Fruit fly (Drosophila melanogaster) whole organism, embryonic: ENCODE data around the gene CG8668.

Source experiments
- Atf-2 ChIP-seq: fragments of 200-800 bp; sonication (Bioruptor generic); optimal IDR thresholded peaks from 2 replicates; lab custom pipeline; 2016; ENCODE audit warnings: missing biosample characterization, missing genetic modification characterization
- Atf3 ChIP-seq: fragments of 200-800 bp; sonication (Bioruptor generic); optimal IDR thresholded peaks from 3 replicates; lab custom pipeline; 2016; ENCODE audit warnings: missing biosample characterization, missing genetic modification characterization
- CG10274 ChIP-seq: fragments of 200-800 bp; sonication (Bioruptor generic); optimal IDR thresholded peaks from 3 replicates; lab custom pipeline; 2017; ENCODE audit warnings: missing biosample characterization, mild to moderate bottlenecking, missing genetic modification characterization
- CG11696 ChIP-seq: fragments of 200-800 bp; sonication (Bioruptor generic); IDR thresholded peaks from 2 replicates; pipeline ENCODE4 v1.3.6; 2022; ENCODE audit warnings: missing biosample characterization, missing genetic modification characterization
- CG12744 ChIP-seq: fragments of 200-800 bp; sonication (Bioruptor generic); optimal IDR thresholded peaks from 2 replicates; lab custom pipeline; 2016; ENCODE audit warnings: missing biosample characterization, missing genetic modification characterization
- CG13624 ChIP-seq: fragments of 200-800 bp; sonication (Bioruptor generic); optimal IDR thresholded peaks from 2 replicates; lab custom pipeline; 2016; ENCODE audit warnings: missing biosample characterization, missing genetic modification characterization
- CG16779 ChIP-seq: fragments of 200-800 bp; sonication (Bioruptor generic); IDR thresholded peaks from 2 replicates; pipeline ENCODE4 v1.3.6; 2022; ENCODE audit warnings: missing biosample characterization, missing genetic modification characterization
- CG17385 ChIP-seq: fragments of 200-800 bp; sonication (Bioruptor generic); optimal IDR thresholded peaks from 3 replicates; lab custom pipeline; 2018; ENCODE audit warnings: missing biosample characterization, mild to moderate bottlenecking, missing genetic modification characterization
- CG17612 ChIP-seq: fragments of 200-800 bp; sonication (Bioruptor generic); IDR thresholded peaks from 2 replicates; pipeline ENCODE4 v1.3.6; 2022; ENCODE audit warnings: missing biosample characterization, missing genetic modification characterization
- CG17802 ChIP-seq: fragments of 200-800 bp; sonication (Bioruptor generic); optimal IDR thresholded peaks from 2 replicates; lab custom pipeline; 2018; ENCODE audit warnings: missing biosample characterization, mild to moderate bottlenecking, missing genetic modification characterization, moderate library complexity
- CG1832 ChIP-seq: fragments of 200-800 bp; sonication (Bioruptor generic); optimal IDR thresholded peaks from 2 replicates; lab custom pipeline; 2017; ENCODE audit warnings: missing biosample characterization, mild to moderate bottlenecking, missing genetic modification characterization, inconsistent platforms
- CG18619 ChIP-seq: fragments of 200-800 bp; sonication (Bioruptor generic); optimal IDR thresholded peaks from 3 replicates; lab custom pipeline; 2017; ENCODE audit warnings: missing biosample characterization, mild to moderate bottlenecking, missing genetic modification characterization
- CG2116 ChIP-seq: fragments of 200-800 bp; sonication (Bioruptor generic); optimal IDR thresholded peaks from 3 replicates; lab custom pipeline; 2018; ENCODE audit warnings: missing biosample characterization, mild to moderate bottlenecking, missing genetic modification characterization
- CG2875 ChIP-seq: fragments of 200-800 bp; sonication (Bioruptor generic); optimal IDR thresholded peaks from 2 replicates; lab custom pipeline; 2017; ENCODE audit warnings: missing biosample characterization, mild to moderate bottlenecking, missing genetic modification characterization, missing genetic modification reagents
- CG32772 ChIP-seq: fragments of 200-800 bp; sonication (Bioruptor generic); IDR thresholded peaks from 2 replicates; pipeline ENCODE4 v1.3.6; 2022; ENCODE audit warnings: missing biosample characterization, missing genetic modification characterization
- CG3281 ChIP-seq: fragments of 200-800 bp; sonication (Bioruptor generic); optimal IDR thresholded peaks from 3 replicates; lab custom pipeline; 2017; ENCODE audit warnings: missing biosample characterization, mild to moderate bottlenecking, missing genetic modification characterization
- CG4404 ChIP-seq: fragments of 200-800 bp; sonication (Bioruptor generic); IDR thresholded peaks from 2 replicates; pipeline ENCODE4 v1.3.6; 2022; ENCODE audit warnings: missing biosample characterization, missing genetic modification characterization
- CG5180 ChIP-seq: fragments of 200-800 bp; sonication (Bioruptor generic); optimal IDR thresholded peaks from 3 replicates; lab custom pipeline; 2017; ENCODE audit warnings: missing biosample characterization, missing genetic modification characterization, mild to moderate bottlenecking, moderate library complexity, missing genetic modification reagents
- CG6683 ChIP-seq: fragments of 200-800 bp; sonication (Bioruptor generic); optimal IDR thresholded peaks from 2 replicates; lab custom pipeline; 2017; ENCODE audit warnings: missing biosample characterization, mild to moderate bottlenecking, missing genetic modification characterization, missing genetic modification reagents
- CHES-1-like ChIP-seq: fragments of 200-800 bp; sonication (Bioruptor generic); optimal IDR thresholded peaks from 2 replicates; lab custom pipeline; 2016; ENCODE audit warnings: missing biosample characterization, missing genetic modification characterization
- Doc2 ChIP-seq: fragments of 200-800 bp; sonication (Bioruptor generic); IDR thresholded peaks from 2 replicates; pipeline ENCODE4 v1.3.6; 2022; ENCODE audit warnings: missing biosample characterization, missing genetic modification characterization
- Dp ChIP-seq: fragments of 200-800 bp; sonication (Bioruptor generic); optimal IDR thresholded peaks from 2 replicates; lab custom pipeline; 2018; ENCODE audit warnings: missing biosample characterization, mild to moderate bottlenecking, missing genetic modification characterization, moderate library complexity
- HLHmδ ChIP-seq: fragments of 200-800 bp; sonication (Bioruptor generic); optimal IDR thresholded peaks from 2 replicates; lab custom pipeline; 2018; ENCODE audit warnings: missing biosample characterization, mild to moderate bottlenecking, missing genetic modification characterization, moderate library complexity
- Mad ChIP-seq: fragments of 200-800 bp; sonication (Bioruptor generic); optimal IDR thresholded peaks from 2 replicates; lab custom pipeline; 2016; ENCODE audit warnings: missing biosample characterization, missing genetic modification characterization
- Mrtf ChIP-seq: fragments of 200-800 bp; sonication (Bioruptor generic); IDR thresholded peaks from 3 replicates; pipeline ENCODE4 v1.3.6; 2022; ENCODE audit warnings: missing biosample characterization, missing genetic modification characterization
- Scr ChIP-seq: fragments of 200-800 bp; sonication (Bioruptor generic); IDR thresholded peaks from 2 replicates; pipeline ENCODE4 v1.3.6; 2022; ENCODE audit warnings: missing biosample characterization, missing genetic modification characterization; ENCODE audit not compliant: partially characterized antibody
- Sin3A ChIP-seq: fragments of >200 bp; optimal IDR thresholded peaks from 2 replicates; lab custom pipeline; 2018
- Sox100B ChIP-seq: fragments of 200-800 bp; sonication (Bioruptor generic); optimal IDR thresholded peaks from 3 replicates; lab custom pipeline; 2018; ENCODE audit warnings: missing biosample characterization, mild to moderate bottlenecking, missing genetic modification characterization
- Spps ChIP-seq: fragments of 200-800 bp; sonication (Bioruptor generic); optimal IDR thresholded peaks from 2 replicates; lab custom pipeline; 2018; ENCODE audit warnings: missing biosample characterization, mild to moderate bottlenecking, missing genetic modification characterization
- abd-A ChIP-seq: fragments of 200-800 bp; sonication (Bioruptor generic); optimal IDR thresholded peaks from 3 replicates; lab custom pipeline; 2019; ENCODE audit warnings: missing biosample characterization, mild to moderate bottlenecking, missing genetic modification characterization, moderate library complexity
- ap ChIP-seq: fragments of 200-800 bp; sonication (Bioruptor generic); IDR thresholded peaks from 2 replicates; pipeline ENCODE4 v1.3.6; 2022; ENCODE audit warnings: missing biosample characterization, missing genetic modification characterization
- ara ChIP-seq: fragments of 200-800 bp; sonication (Bioruptor generic); IDR thresholded peaks from 2 replicates; pipeline ENCODE4 v1.3.6; 2022; ENCODE audit warnings: missing biosample characterization, missing genetic modification characterization
- btn ChIP-seq: fragments of 200-800 bp; sonication (Bioruptor generic); optimal IDR thresholded peaks from 2 replicates; lab custom pipeline; 2016; ENCODE audit warnings: missing biosample characterization, missing genetic modification characterization
- ci ChIP-seq: fragments of 200-800 bp; sonication (Bioruptor generic); IDR thresholded peaks from 3 replicates; pipeline ENCODE4 v1.3.6; 2022; ENCODE audit warnings: missing biosample characterization, missing genetic modification characterization
- corto ChIP-seq: fragments of 200-800 bp; sonication (Bioruptor generic); optimal IDR thresholded peaks from 2 replicates; lab custom pipeline; 2016; ENCODE audit warnings: missing biosample characterization, mild to moderate bottlenecking, missing genetic modification characterization, moderate library complexity
- crc ChIP-seq: fragments of 200-800 bp; sonication (Bioruptor generic); optimal IDR thresholded peaks from 2 replicates; lab custom pipeline; 2016; ENCODE audit warnings: missing biosample characterization, missing genetic modification characterization
- da ChIP-seq: fragments of 200-800 bp; sonication (Bioruptor generic); optimal IDR thresholded peaks from 2 replicates; lab custom pipeline; 2016; ENCODE audit warnings: missing biosample characterization, missing genetic modification characterization
- ken ChIP-seq: fragments of 200-800 bp; sonication (Bioruptor generic); IDR thresholded peaks from 3 replicates; pipeline ENCODE4 v1.3.6; 2022; ENCODE audit warnings: missing biosample characterization, missing genetic modification characterization
- lbe ChIP-seq: fragments of 200-800 bp; sonication (Bioruptor generic); optimal IDR thresholded peaks from 2 replicates; lab custom pipeline; 2016; ENCODE audit warnings: missing biosample characterization, mild to moderate bottlenecking, missing genetic modification characterization
- lov ChIP-seq, 2 experiments: fragments of 200-800 bp in 1 of 2; fragments of >200 bp in 1 of 2; sonication (Bioruptor generic) in 1 of 2; IDR thresholded peaks in 1 of 2; optimal IDR thresholded peaks in 1 of 2; 2 replicates in 1 of 2; 3 replicates in 1 of 2; pipeline versions ENCODE4 v1.3.6 to Lab custom; 2017 to 2022; ENCODE audit warnings: missing biosample characterization in 1 of 2, missing genetic modification characterization in 1 of 2
- nau ChIP-seq: fragments of 200-800 bp; sonication (Bioruptor generic); optimal IDR thresholded peaks from 3 replicates; lab custom pipeline; 2017; ENCODE audit warnings: missing biosample characterization, mild to moderate bottlenecking, missing genetic modification characterization, missing genetic modification reagents
- org-1 ChIP-seq: fragments of 200-800 bp; sonication (Bioruptor generic); optimal IDR thresholded peaks from 2 replicates; lab custom pipeline; 2017; ENCODE audit warnings: missing biosample characterization, missing genetic modification characterization
- peb ChIP-seq: fragments of 200-800 bp; sonication (Bioruptor generic); IDR thresholded peaks from 2 replicates; pipeline ENCODE4 v1.3.6; 2022; ENCODE audit warnings: missing biosample characterization, missing genetic modification characterization
- row ChIP-seq: fragments of 200-800 bp; sonication (Bioruptor generic); IDR thresholded peaks from 3 replicates; pipeline ENCODE4 v1.3.6; 2022; ENCODE audit warnings: missing biosample characterization, missing genetic modification characterization
- run ChIP-seq: fragments of 200-800 bp; sonication (Bioruptor generic); optimal IDR thresholded peaks from 3 replicates; lab custom pipeline; 2018; ENCODE audit warnings: missing biosample characterization, mild to moderate bottlenecking, missing genetic modification characterization
- salm ChIP-seq: fragments of 200-800 bp; sonication (Bioruptor generic); optimal IDR thresholded peaks from 2 replicates; lab custom pipeline; 2018; ENCODE audit warnings: missing biosample characterization, mild to moderate bottlenecking, missing genetic modification characterization
- sr ChIP-seq: fragments of 200-800 bp; sonication (Bioruptor generic); IDR thresholded peaks from 3 replicates; pipeline ENCODE4 v1.3.6; 2022; ENCODE audit warnings: missing biosample characterization, missing genetic modification characterization
- tgo ChIP-seq: fragments of 200-800 bp; sonication (Bioruptor generic); IDR thresholded peaks from 3 replicates; pipeline ENCODE4 v1.3.6; 2022; ENCODE audit warnings: missing biosample characterization, missing genetic modification characterization
- tna ChIP-seq: fragments of 200-800 bp; sonication (Bioruptor generic); IDR thresholded peaks from 2 replicates; pipeline ENCODE4 v1.3.6; 2022; ENCODE audit warnings: missing biosample characterization, missing genetic modification characterization; ENCODE audit not compliant: partially characterized antibody
- vvl ChIP-seq: fragments of 200-800 bp; sonication (Bioruptor generic); IDR thresholded peaks from 2 replicates; pipeline ENCODE4 v1.3.6; 2022; ENCODE audit warnings: missing biosample characterization, missing genetic modification characterization
- z ChIP-seq: fragments of 200-800 bp; sonication (Bioruptor generic); IDR thresholded peaks from 3 replicates; pipeline ENCODE4 v1.3.6; 2022; ENCODE audit warnings: missing biosample characterization, missing genetic modification characterization
- zfh2 ChIP-seq: fragments of 200-800 bp; sonication (Bioruptor generic); optimal IDR thresholded peaks from 2 replicates; lab custom pipeline; 2016; ENCODE audit warnings: missing biosample characterization, missing genetic modification characterization

CG8668 gene

DNA sequence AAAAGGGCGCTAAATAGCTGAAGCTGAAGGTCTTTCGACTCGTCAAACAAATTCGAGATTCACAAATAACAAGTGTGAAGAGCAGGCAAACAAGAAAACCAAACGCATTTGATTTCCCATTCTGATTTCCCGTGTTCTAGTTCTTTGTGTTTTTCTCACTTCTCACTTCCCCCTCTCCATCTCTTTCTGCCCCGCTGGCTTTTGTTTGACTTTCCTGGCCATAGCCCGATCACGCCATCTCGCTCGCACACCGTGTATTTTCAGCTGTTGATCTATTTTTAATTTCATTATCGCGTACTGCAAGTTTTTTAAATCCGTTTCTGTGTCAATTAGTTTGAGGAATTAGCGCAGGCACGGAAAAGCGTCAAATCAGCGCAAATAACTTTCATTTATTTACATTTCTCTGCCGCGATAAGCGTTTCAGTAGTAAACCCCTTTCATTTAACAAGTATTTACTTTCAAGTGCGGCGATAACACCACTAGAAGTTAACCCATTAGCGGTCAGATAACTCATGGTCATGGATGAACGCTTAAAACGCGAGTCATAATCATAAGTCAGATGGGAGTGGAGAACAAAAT is 36.9 kb downstream of the CG8668 start (continued):
- TF ChIP-seq CG2875 (no peak), peb (no peak), CG5180 (GFP tag; lab: Kevin White, UChicago) (no peak), lov (optimal IDR thresholded peaks at IDR 0.05; lab: Kevin White, UChicago) (no peak), lov (GFP tag; IDR thresholded peaks at IDR 0.05; lab: Robert Waterston, UW) (no peak), zfh2 (GFP tag; lab: Kevin White, UChicago) (no peak), Dp (GFP tag; lab: Kevin White, UChicago) (no peak), tna (GFP tag; lab: Robert Waterston, UW) (no peak), run (tag; lab: Kevin White, UChicago) (peak; percentile 37), CG17612 (GFP tag; lab: Robert Waterston, UW) (no peak), row (GFP tag; lab: Robert Waterston, UW) (no peak), ara (GFP tag; lab: Robert Waterston, UW) (peak; percentile 13; the same call in 1 of the 2 replicates), z (no peak), CG4404 (no peak), org-1 (no peak), abd-A (no peak), CG17802 (tag; lab: Kevin White, UChicago) (no peak), CG11696 (GFP tag; lab: Robert Waterston, UW) (no peak), ap (GFP tag; lab: Robert Waterston, UW) (no peak), nau (no peak), btn (no peak), salm (tag; lab: Kevin White, UChicago) (no peak), CG1832 (GFP tag; lab: Kevin White, UChicago) (no peak), CG3281 (GFP tag; lab: Kevin White, UChicago) (peak; percentile 4), vvl (GFP tag; lab: Robert Waterston, UW) (no peak), Sin3A (lab: Kevin White, UChicago) (no peak), CG16779 (GFP tag; lab: Robert Waterston, UW) (no peak), CG17385 (no peak), CG2116 (GFP tag; lab: Kevin White, UChicago) (no peak), da (GFP tag; lab: Kevin White, UChicago) (peak; percentile 2), CG12744 (no peak)

DNA sequence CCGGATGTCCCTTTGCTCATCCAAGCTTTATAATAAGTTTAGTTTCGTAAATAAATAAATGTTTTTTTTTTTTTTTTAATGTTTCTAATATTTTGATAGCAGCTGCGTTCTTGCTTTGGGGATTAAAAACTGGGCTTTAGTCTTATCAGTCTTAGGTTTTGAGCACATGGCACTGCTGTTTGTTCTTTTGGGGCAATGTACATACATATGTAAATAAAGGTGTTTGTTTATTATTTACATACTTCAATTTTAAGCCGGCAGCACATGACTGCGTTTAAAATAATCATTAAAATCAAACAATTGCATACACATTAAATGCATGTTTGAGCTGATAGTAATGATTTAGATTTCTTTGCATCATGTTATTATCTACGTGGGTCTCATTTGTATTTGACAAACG is 37.4 kb downstream of the CG8668 start:
- TF ChIP-seq CG10274 (GFP tag; lab: Kevin White, UChicago) (peak; percentile 24), Sox100B (GFP tag; lab: Kevin White, UChicago) (peak; percentile 87), lbe (GFP tag; lab: Kevin White, UChicago) (peak; percentile 68), crc (GFP tag; lab: Kevin White, UChicago) (peak; percentile 45), ci (peak; percentile 93), CHES-1-like (GFP tag; lab: Kevin White, UChicago) (peak; percentile 59), CG18619 (peak; percentile 82), Mrtf (peak; percentile 53; the same call in 2 of the 3 replicates), Mad (GFP tag; lab: Kevin White, UChicago) (peak; percentile 62), CG32772 (no peak), HLHmδ (GFP tag; lab: Kevin White, UChicago) (peak; percentile 55), sr (peak; percentile 55; the same call in 1 of the 3 replicates), Scr (no peak), CG13624 (GFP tag; lab: Kevin White, UChicago) (peak; percentile 1), Spps (tag; lab: Kevin White, UChicago) (peak; percentile 80), CG6683 (GFP tag; lab: Kevin White, UChicago) (peak; percentile 51), tgo (GFP tag; lab: Robert Waterston, UW) (peak; percentile 18; the same call in 1 of the 3 replicates), corto (GFP tag; lab: Kevin White, UChicago) (no peak), Atf3 (GFP tag; lab: Kevin White, UChicago) (peak; percentile 69), Doc2 (GFP tag; lab: Robert Waterston, UW) (no peak), ken (GFP tag; lab: Robert Waterston, UW) (peak; percentile 57; the same call in 1 of the 3 replicates), Atf-2 (GFP tag; lab: Kevin White, UChicago) (peak; percentile 65)
